Fruit fly (Drosophila melanogaster) whole organism: ENCODE results near the gene CG31038.
"Not testable (repeated sequence)": the region's sequence is repeated elsewhere in the genome, so short reads cannot be mapped to it uniquely, and the experiment has no call there.

Experiments
- CG8478 ChIP-seq: fragments of >200 bp; optimal IDR thresholded peaks from 2 replicates; lab custom pipeline; 2018; ENCODE audit warnings: inconsistent platforms
- Dll ChIP-seq: fragments of >200 bp; optimal IDR thresholded peaks from 2 replicates; lab custom pipeline; 2017
- EcR ChIP-seq, 2 experiments: fragments of >200 bp; optimal IDR thresholded peaks; 2 replicates each; lab custom pipeline; 2017; ENCODE audit warnings: missing biosample characterization in 2 of 2, missing genetic modification characterization in 2 of 2, missing genetic modification reagents in 2 of 2
- pan ChIP-seq: fragments of >200 bp; optimal IDR thresholded peaks from 2 replicates; lab custom pipeline; 2017
- psq ChIP-seq: fragments of >200 bp; optimal IDR thresholded peaks from 2 replicates; lab custom pipeline; 2017
- usp ChIP-seq: fragments of >200 bp; optimal IDR thresholded peaks from 2 replicates; lab custom pipeline; 2017; ENCODE audit warnings: missing biosample characterization, missing genetic modification characterization, mixed read lengths

The CG31038 gene

dm6 chr3R:29921916-29922315 lies 45.1 kb downstream of the CG31038 start, which contains the start of gene Jon99Ciii:
Gene Jon99Ciii, plus strand, starts transcription at chr3R:29922216.
- not testable (repeated sequence) for TF ChIP-seq CG8478; EcR (GFP tag; optimal IDR thresholded peaks at IDR 0.05; lab: Kevin White, UChicago); pan (lab: Kevin White, UChicago)

dm6 chr3R:29924515-29924914 lies 47.7 kb downstream of the CG31038 start, which contains the start of gene Jon99Cii:
Gene Jon99Cii, minus strand, starts transcription at chr3R:29924615.
- not testable (repeated sequence) for TF ChIP-seq EcR (GFP tag; optimal IDR thresholded peaks at IDR 0.05; lab: Kevin White, UChicago); psq (lab: Kevin White, UChicago); Dll (lab: Kevin White, UChicago)

dm6 chr3R:29926089-29926488 lies 49.2 kb downstream of the CG31038 start, which contains the start of gene Jon99Ci:
Gene Jon99Ci, minus strand, starts transcription at chr3R:29926189.
- no peak for TF ChIP-seq EcR (GFP tag; optimal IDR thresholded peaks at IDR 0.05; lab: Kevin White, UChicago)
- TF ChIP-seq Dll (lab: Kevin White, UChicago): no peak
- TF ChIP-seq usp (GFP tag; lab: Kevin White, UChicago): no peak
- TF ChIP-seq CG8478: no peak
- TF ChIP-seq psq (lab: Kevin White, UChicago): no peak
- no peak for TF ChIP-seq pan (lab: Kevin White, UChicago)

dm6 chr3R:29926955-29927354 lies 50.1 kb downstream of the CG31038 start, which contains the start of gene CG15522:
Gene CG15522, plus strand, starts transcription at chr3R:29927255.
- TF ChIP-seq CG8478 (no peak), usp (GFP tag; lab: Kevin White, UChicago) (no peak), pan (lab: Kevin White, UChicago) (no peak), psq (lab: Kevin White, UChicago) (no peak), EcR (GFP tag; optimal IDR thresholded peaks at IDR 0.05; lab: Kevin White, UChicago) (no peak), Dll (lab: Kevin White, UChicago) (no peak)

- no peak for TF ChIP-seq psq (lab: Kevin White, UChicago)
- no peak for TF ChIP-seq usp (GFP tag; lab: Kevin White, UChicago)
These were observed 53.4 kb downstream of the CG31038 start, which contains the start of gene alpha-Man-Ic for dm6 chr3R:29930286-29930685. Gene alpha-Man-Ic, minus strand, starts transcription at chr3R:29930386.

dm6 chr3R:29933007-29933464 lies 56.2 kb downstream of the CG31038 start, which contains the start of the genes Cog7, CG42557 and CG42558:
Gene Cog7, minus strand, starts transcription at chr3R:29933057.
Gene CG42557, plus strand, starts transcription at chr3R:29933287.
Gene CG42558, plus strand, starts transcription at chr3R:29933287.
- TF ChIP-seq EcR (GFP tag; optimal IDR thresholded peaks at IDR 0.05; lab: Kevin White, UChicago) (no peak), usp (GFP tag; lab: Kevin White, UChicago) (no peak), psq (lab: Kevin White, UChicago) (no peak), CG8478 (no peak), pan (lab: Kevin White, UChicago) (no peak), Dll (lab: Kevin White, UChicago) (no peak)

- no peak for TF ChIP-seq pan (lab: Kevin White, UChicago)
These were observed 58.9 kb downstream of the CG31038 start, which contains the start of the genes eIF2Balpha and Vps13B for dm6 chr3R:29935756-29936155. Gene eIF2Balpha, minus strand, starts transcription at chr3R:29935888. Gene Vps13B, plus strand, starts transcription at chr3R:29935978.
